Fruit fly (Drosophila melanogaster): Measurements from ENCODE around the gene CG13248.

CG13248 gene

DNA sequence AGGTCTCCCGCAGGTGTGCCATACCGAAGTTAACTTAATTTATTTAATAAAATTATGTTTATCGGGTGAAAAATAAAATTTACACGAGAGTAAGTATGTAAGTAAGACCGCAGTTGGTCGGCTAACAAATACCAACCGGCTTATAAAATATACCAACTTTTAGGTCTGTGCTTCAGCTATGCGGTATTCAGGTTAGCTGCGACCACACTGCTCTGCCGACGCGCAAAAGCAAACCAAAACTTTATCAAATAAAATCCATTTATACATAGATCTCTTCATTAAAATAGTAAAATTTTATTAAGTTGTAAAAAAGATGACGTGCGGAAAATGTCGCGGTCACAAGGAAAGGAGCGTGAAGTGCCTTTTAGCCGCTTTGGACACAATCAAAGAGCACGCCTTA, 25.7 kb upstream of the CG13248 start, which contains the start of the genes mRpL15 and CtIP:
mRpL15 (minus strand) TSS at position 141 of the 400 bp plus-strand sequence.
CtIP (plus strand) TSS at position 182 of the 400 bp plus-strand sequence.
- TF ChIP-seq Pif1B (GFP tag; optimal IDR thresholded peaks at IDR 0.05), result no peak
- no peak for TF ChIP-seq CG12605 (GFP tag; IDR thresholded peaks at IDR 0.05)
- no peak for TF ChIP-seq D1 (tag; optimal IDR thresholded peaks at IDR 0.05)
- no peak for TF ChIP-seq EcR (GFP tag; optimal IDR thresholded peaks at IDR 0.05)
- TF ChIP-seq CG4496 (GFP tag; IDR thresholded peaks at IDR 0.05), result no peak
- no peak for TF ChIP-seq CG34367 (tag; optimal IDR thresholded peaks at IDR 0.05)
- no peak for TF ChIP-seq CG32121 (GFP tag; IDR thresholded peaks at IDR 0.05)
- no peak for TF ChIP-seq Snoo (tag; optimal IDR thresholded peaks at IDR 0.05)
- no peak for TF ChIP-seq Ets98B (GFP tag; IDR thresholded peaks at IDR 0.05)
- no peak for TF ChIP-seq CG8159 (tag; optimal IDR thresholded peaks at IDR 0.05)
- TF ChIP-seq CG15710 (tag; optimal IDR thresholded peaks at IDR 0.05), result no peak
- no peak for TF ChIP-seq CG10348 (GFP tag; IDR thresholded peaks at IDR 0.05)

DNA sequence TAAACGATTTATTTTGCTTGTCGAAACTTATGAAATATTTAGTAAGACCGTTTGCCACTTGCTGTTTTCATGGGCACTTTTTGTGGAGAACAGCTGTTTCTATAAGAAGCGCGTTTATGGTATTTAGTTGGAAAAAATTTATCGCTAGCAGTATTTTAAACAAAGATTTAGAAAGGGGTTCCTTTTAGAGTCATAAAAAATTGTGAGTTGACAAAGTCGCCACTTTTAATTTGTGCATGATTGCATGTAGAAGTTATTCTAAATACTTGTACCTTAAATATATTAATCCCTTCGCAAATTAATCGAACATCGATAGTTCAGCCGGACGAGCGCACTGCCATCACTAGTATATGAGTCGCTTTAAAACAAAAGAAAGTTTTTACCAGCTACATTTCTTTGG, 21.9 kb upstream of the CG13248 start, which contains the start of the genes Las and Psn:
Las (minus strand) TSS at position 65 of the 400 bp plus-strand sequence.
Psn (plus strand) TSS at position 172 of the 400 bp plus-strand sequence.
- TF ChIP-seq CG14655 (GFP tag; optimal IDR thresholded peaks at IDR 0.05), result no peak

DNA sequence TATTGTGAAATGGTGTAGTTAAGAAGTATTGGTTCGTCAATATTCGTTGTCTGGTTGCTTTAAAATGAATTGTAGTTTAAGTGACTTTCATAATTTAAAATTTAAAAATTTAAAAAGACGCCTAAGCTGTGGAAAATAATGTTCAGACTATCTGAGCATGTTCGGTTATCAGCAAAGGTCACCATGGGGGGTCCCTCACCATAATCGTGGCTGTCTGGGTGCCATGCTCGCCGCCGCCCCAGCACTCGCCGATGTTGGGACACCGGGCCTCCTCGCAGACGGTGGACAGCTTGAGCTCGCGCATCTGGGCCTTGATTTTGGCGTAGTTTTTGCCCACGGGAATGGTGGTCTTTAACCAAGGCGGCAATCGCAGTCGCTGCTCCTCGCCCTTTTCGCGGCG, 21.3 kb upstream of the CG13248 start:
- TF ChIP-seq CG15710 (tag; optimal IDR thresholded peaks at IDR 0.05), result no peak
- TF ChIP-seq CG32121 (GFP tag; IDR thresholded peaks at IDR 0.05), result no peak
- TF ChIP-seq Ets98B (GFP tag; IDR thresholded peaks at IDR 0.05), result no peak
- TF ChIP-seq CG8159 (tag; optimal IDR thresholded peaks at IDR 0.05), result no peak
- no peak for TF ChIP-seq D1 (tag; optimal IDR thresholded peaks at IDR 0.05)
- no peak for TF ChIP-seq gl (tag; optimal IDR thresholded peaks at IDR 0.05)
- no peak for TF ChIP-seq CG13204 (GFP tag; optimal IDR thresholded peaks at IDR 0.05)
- no peak for TF ChIP-seq Pif1B (GFP tag; optimal IDR thresholded peaks at IDR 0.05)
- no peak for TF ChIP-seq Snoo (tag; optimal IDR thresholded peaks at IDR 0.05)
- no peak for TF ChIP-seq Pif1A (GFP tag; optimal IDR thresholded peaks at IDR 0.05)
- no peak for TF ChIP-seq CG34367 (tag; optimal IDR thresholded peaks at IDR 0.05)
- TF ChIP-seq CG17806 (tag; optimal IDR thresholded peaks at IDR 0.05), result no peak
- no peak for TF ChIP-seq CG8301 (tag; optimal IDR thresholded peaks at IDR 0.05)
- no peak for TF ChIP-seq EcR (GFP tag; optimal IDR thresholded peaks at IDR 0.05)
- no peak for TF ChIP-seq CG10348 (GFP tag; IDR thresholded peaks at IDR 0.05)
- TF ChIP-seq CG9948 (tag; optimal IDR thresholded peaks at IDR 0.05), result no peak
- no peak for TF ChIP-seq CG4496 (GFP tag; IDR thresholded peaks at IDR 0.05)
- no peak for TF ChIP-seq CG12605 (GFP tag; IDR thresholded peaks at IDR 0.05)
- no peak for TF ChIP-seq CG14655 (GFP tag; optimal IDR thresholded peaks at IDR 0.05)
- TF ChIP-seq fd96Ca (GFP tag; IDR thresholded peaks at IDR 0.05), result no peak

DNA sequence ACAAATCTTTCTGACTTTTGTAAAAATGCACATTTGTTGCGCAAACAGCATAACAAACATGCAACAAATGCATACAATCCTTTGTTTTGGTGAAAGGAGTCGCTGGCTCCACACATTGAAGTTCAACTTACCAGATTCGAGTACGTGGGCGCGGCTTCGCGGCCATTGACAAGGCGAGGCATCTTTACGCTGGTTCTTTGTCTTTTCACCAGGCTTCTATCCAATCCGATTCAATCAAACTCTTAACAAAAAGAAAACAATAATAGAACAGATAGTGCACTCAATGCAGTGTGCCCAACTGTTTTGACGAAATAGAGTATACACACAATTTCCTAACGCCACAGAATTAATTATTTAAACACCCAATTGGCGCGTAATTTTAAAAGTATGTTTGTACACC, 19.8 kb upstream of the CG13248 start, which contains the start of gene CG5262:
CG5262 (minus strand) TSS at position 294 of the 400 bp plus-strand sequence.
- TF ChIP-seq CG9948 (tag; optimal IDR thresholded peaks at IDR 0.05) (no peak), rn (GFP tag; IDR thresholded peaks at IDR 0.05) (no peak), Pif1B (GFP tag; optimal IDR thresholded peaks at IDR 0.05) (no peak), gl (tag; optimal IDR thresholded peaks at IDR 0.05) (peak; percentile 57), CG8159 (tag; optimal IDR thresholded peaks at IDR 0.05) (no peak), CG8301 (tag; optimal IDR thresholded peaks at IDR 0.05) (no peak), D1 (tag; optimal IDR thresholded peaks at IDR 0.05) (no peak), CG10348 (GFP tag; IDR thresholded peaks at IDR 0.05) (no peak), CG4496 (GFP tag; IDR thresholded peaks at IDR 0.05) (peak; percentile 48; the same call in 2 of the 3 replicates), CG12605 (GFP tag; IDR thresholded peaks at IDR 0.05) (peak; percentile 46; the same call in 1 of the 2 replicates)

DNA sequence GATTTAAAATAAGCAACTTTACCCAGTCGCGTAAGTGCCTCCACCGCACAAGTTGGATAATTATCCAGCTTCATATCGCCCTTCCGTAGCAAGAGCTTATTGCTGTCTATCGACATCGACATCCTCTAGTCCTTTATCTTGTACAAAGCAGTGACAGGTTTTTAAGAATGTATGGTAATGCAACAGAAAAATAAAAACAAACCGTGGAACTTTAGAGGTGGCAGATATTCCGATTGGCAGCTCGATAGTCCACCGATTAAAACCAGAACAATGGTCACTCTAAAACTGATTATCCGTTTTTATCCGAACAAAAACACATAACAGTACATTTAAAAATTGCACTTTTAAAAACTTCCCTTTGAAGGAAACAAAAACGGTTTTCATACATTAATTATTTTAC, 17.1 kb upstream of the CG13248 start, which contains the start of gene CG5274:
CG5274 (minus strand) TSS at position 218 of the 400 bp plus-strand sequence.
- no peak for TF ChIP-seq CG13204 (GFP tag; optimal IDR thresholded peaks at IDR 0.05)
- no peak for TF ChIP-seq CG34367 (tag; optimal IDR thresholded peaks at IDR 0.05)
- TF ChIP-seq Pif1B (GFP tag; optimal IDR thresholded peaks at IDR 0.05), result no peak
- TF ChIP-seq CG8159 (tag; optimal IDR thresholded peaks at IDR 0.05), result no peak
- no peak for TF ChIP-seq Pif1A (GFP tag; optimal IDR thresholded peaks at IDR 0.05)
- no peak for TF ChIP-seq rn (GFP tag; IDR thresholded peaks at IDR 0.05)
- TF ChIP-seq Snoo (tag; optimal IDR thresholded peaks at IDR 0.05), result no peak
- TF ChIP-seq EcR (GFP tag; optimal IDR thresholded peaks at IDR 0.05), result no peak
- no peak for TF ChIP-seq CG32121 (GFP tag; IDR thresholded peaks at IDR 0.05)
- TF ChIP-seq CG17806 (tag; optimal IDR thresholded peaks at IDR 0.05), result no peak
- no peak for TF ChIP-seq CG12605 (GFP tag; IDR thresholded peaks at IDR 0.05)
- no peak for TF ChIP-seq CG15710 (tag; optimal IDR thresholded peaks at IDR 0.05)
- TF ChIP-seq CG14655 (GFP tag; optimal IDR thresholded peaks at IDR 0.05), result no peak
- no peak for TF ChIP-seq gl (tag; optimal IDR thresholded peaks at IDR 0.05)
- no peak for TF ChIP-seq CG4496 (GFP tag; IDR thresholded peaks at IDR 0.05)
- no peak for TF ChIP-seq CG8301 (tag; optimal IDR thresholded peaks at IDR 0.05)
- no peak for TF ChIP-seq D1 (tag; optimal IDR thresholded peaks at IDR 0.05)
- TF ChIP-seq CG10348 (GFP tag; IDR thresholded peaks at IDR 0.05), result no peak
- no peak for TF ChIP-seq Ets98B (GFP tag; IDR thresholded peaks at IDR 0.05)
- TF ChIP-seq CG9948 (tag; optimal IDR thresholded peaks at IDR 0.05), result no peak

DNA sequence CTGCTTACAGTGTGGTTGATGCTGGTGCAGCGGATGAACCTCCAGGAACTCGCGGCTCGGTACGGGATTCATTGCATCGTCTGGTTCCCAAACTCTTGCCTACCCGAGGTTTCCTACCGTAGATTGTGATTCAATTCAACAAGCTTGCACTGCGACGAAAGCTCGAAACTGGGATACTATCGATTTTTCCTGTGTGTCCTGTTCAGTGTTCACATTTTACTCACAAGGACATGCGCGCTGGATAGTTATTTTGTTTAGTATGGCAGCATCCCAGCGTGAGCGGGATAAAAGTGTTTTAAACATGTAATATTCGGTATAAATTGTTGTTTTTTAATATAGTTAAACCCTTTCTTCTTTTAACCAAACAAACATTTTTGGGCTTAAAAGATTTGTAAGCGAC, 15.5 kb upstream of the CG13248 start, which contains the start of gene CG5282:
CG5282 (minus strand) TSS at position 184 of the 400 bp plus-strand sequence.
- no peak for TF ChIP-seq CG9948 (tag; optimal IDR thresholded peaks at IDR 0.05)
- TF ChIP-seq Pif1B (GFP tag; optimal IDR thresholded peaks at IDR 0.05), result no peak
- no peak for TF ChIP-seq CG12605 (GFP tag; IDR thresholded peaks at IDR 0.05)
- TF ChIP-seq fd96Ca (GFP tag; IDR thresholded peaks at IDR 0.05), result no peak
- TF ChIP-seq Ets98B (GFP tag; IDR thresholded peaks at IDR 0.05), result no peak
- TF ChIP-seq Snoo (tag; optimal IDR thresholded peaks at IDR 0.05), result no peak
- TF ChIP-seq CG14655 (GFP tag; optimal IDR thresholded peaks at IDR 0.05), result no peak
- TF ChIP-seq CG8159 (tag; optimal IDR thresholded peaks at IDR 0.05), result no peak
- no peak for TF ChIP-seq CG15710 (tag; optimal IDR thresholded peaks at IDR 0.05)
- TF ChIP-seq EcR (GFP tag; optimal IDR thresholded peaks at IDR 0.05), result no peak
- TF ChIP-seq CG4496 (GFP tag; IDR thresholded peaks at IDR 0.05), result no peak
- TF ChIP-seq CG32121 (GFP tag; IDR thresholded peaks at IDR 0.05), result no peak
- no peak for TF ChIP-seq rn (GFP tag; IDR thresholded peaks at IDR 0.05)
- no peak for TF ChIP-seq Pif1A (GFP tag; optimal IDR thresholded peaks at IDR 0.05)

Data from whole organism, pupa.